Fruit fly (Drosophila melanogaster): ENCODE results near the gene CG6938.

DNA sequence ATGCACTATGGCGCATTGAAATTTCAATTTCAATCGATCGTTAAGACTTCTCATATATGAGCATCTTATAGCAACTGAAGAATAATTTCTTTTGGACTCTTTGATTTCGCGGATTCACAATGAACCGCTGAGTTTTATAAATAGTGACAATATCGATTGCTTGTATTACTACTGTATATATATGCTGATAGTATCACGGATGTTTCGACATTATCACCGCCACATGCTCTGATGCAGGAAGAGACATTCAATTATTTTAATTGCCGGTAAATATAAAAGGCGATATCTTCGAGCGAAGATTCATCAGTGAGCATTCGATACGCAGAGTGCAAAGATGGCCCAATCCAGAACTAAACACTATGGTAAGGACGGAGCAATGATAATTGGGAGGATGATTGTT lies 35.2 kb upstream of the CG6938 start, which contains the start of gene CG17826:
- no peak for TF ChIP-seq Sin3A (optimal IDR thresholded peaks at IDR 0.05)
- TF ChIP-seq insv (optimal IDR thresholded peaks at IDR 0.05), result no peak
